Worm (Caenorhabditis elegans) whole organism, L4/young adult: ENCODE measurements around the gene glrx-22.
A peak's percentile ranks its signal among the peaks of the same experiment; 100 is the strongest.

ENCODE experiments used
- W03F9.2 ChIP-seq: fragments of 150-350 bp; optimal IDR thresholded peaks from 2 replicates; lab custom pipeline; 2014; ENCODE audit warnings: missing biosample characterization, missing genetic modification characterization
- dao-5 ChIP-seq: sonication (generic microtip); optimal IDR thresholded peaks from 2 replicates; lab custom pipeline; 2016; ENCODE audit warnings: missing genotype, missing genetic modification characterization, moderate library complexity, missing compliant biosample characterization
- him-1 ChIP-seq: sonication (generic microtip); optimal IDR thresholded peaks from 2 replicates; lab custom pipeline; 2016; ENCODE audit warnings: missing genotype, missing genetic modification reagents, missing genetic modification characterization, missing compliant biosample characterization

glrx-22 gene

ce11 chrIV:8189667-8190066, 11.4 kb downstream of the glrx-22 start:
- TF ChIP-seq him-1 (tag; lab: Kevin White, UChicago) (no peak), dao-5 (tag; lab: Kevin White, UChicago) (no peak), W03F9.2 (tag; lab: Kevin White, UChicago) (no peak)

- TF ChIP-seq dao-5 (tag; lab: Kevin White, UChicago) (no peak), W03F9.2 (tag; lab: Kevin White, UChicago) (no peak), him-1 (tag; lab: Kevin White, UChicago) (no peak)
Measured at ce11 chrIV:8188421-8189112, 12.5 kb downstream of the glrx-22 start.

DNA sequence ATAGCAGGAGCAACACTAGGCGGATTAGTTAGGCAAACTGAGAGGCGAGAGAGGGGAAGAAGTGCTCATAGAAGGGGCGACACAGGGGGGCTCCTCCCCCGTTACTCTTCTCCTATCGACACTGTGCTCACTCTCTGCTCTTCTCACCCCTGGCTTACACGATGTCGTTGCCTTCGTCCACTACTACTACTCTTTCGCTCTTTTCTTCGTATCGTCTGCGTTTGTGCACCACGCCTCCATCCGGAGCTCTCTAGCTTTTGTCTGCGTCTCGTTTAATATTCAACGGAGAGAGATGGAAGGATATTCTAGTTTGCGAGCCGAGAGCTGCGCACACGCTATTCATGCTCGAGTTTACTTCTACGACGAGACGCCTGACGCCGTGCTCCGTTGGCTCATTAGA, 17.7 kb downstream of the glrx-22 start:
- no peak for TF ChIP-seq W03F9.2 (tag; lab: Kevin White, UChicago)
- TF ChIP-seq him-1 (tag; lab: Kevin White, UChicago) = peak; percentile 50
- no peak for TF ChIP-seq dao-5 (tag; lab: Kevin White, UChicago)

DNA sequence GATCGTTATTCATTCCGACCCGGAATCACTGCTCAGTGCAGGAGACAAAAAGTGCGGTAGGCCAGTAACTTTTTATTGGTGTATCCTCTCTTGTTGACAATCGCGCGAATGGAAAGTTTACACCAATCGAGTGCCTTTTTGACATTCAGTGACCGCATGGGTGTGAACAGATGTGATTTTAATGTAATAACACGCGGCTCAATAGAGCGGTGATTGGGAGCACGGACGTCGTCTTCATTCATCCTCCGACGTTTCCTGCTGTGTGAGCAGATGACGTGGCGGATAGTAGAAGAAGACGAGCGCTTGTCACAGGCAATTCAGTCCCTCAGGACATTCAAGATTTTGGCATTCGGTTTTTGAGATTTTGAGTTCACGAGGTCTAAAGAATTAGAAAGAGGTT, 18.5 kb downstream of the glrx-22 start:
- TF ChIP-seq him-1 (tag; lab: Kevin White, UChicago) = no peak
- TF ChIP-seq W03F9.2 (tag; lab: Kevin White, UChicago) = no peak
- TF ChIP-seq dao-5 (tag; lab: Kevin White, UChicago) = no peak

DNA sequence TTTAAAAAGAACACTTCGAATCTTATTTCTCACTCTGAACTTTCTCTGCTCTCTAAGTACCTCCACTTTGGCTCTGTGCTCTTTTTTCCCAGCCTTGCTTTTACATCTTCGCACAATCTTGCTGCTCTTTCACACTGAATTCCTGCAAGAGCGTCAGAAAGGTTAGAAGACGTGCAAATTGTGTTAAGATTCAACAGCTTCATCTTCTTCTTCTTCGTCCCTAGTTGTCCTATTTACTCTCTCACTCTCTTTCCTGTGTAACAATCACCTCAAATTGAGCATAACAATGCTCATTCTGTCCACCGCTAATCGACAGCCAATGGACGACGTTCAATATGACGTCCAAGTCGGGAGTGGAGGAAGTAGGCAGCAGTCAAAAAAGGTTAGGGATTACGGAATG, 19.6 kb downstream of the glrx-22 start:
- no peak for TF ChIP-seq dao-5 (tag; lab: Kevin White, UChicago)
- no peak for TF ChIP-seq W03F9.2 (tag; lab: Kevin White, UChicago)
- no peak for TF ChIP-seq him-1 (tag; lab: Kevin White, UChicago)

- TF ChIP-seq W03F9.2 (tag; lab: Kevin White, UChicago) (no peak), dao-5 (tag; lab: Kevin White, UChicago) (no peak), him-1 (tag; lab: Kevin White, UChicago) (no peak)
Measured at ce11 chrIV:8175686-8176532, 25.1 kb downstream of the glrx-22 start, which contains the start of gene pct-1. pct-1 (plus strand) TSS chrIV:8176482.

DNA sequence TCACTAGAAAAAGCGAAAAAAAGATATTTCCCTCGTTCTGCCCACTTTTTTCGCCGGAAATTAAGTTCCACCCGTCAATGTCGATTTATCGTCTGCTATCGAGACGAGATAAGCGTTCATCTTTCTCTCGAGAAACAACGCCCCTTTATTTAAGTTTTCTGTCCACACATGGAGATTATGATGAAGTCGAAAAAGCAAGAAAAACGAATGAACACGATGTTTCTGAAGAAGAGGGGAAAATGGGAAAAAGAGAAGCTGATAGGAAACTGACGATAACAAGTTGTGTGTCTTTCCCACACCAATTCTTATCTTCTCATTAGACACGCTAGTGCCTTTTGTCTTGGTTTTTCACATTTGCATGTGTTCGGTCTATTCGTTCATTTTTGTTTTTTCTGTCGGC, 26.2 kb downstream of the glrx-22 start:
- TF ChIP-seq W03F9.2 (tag; lab: Kevin White, UChicago) (no peak), dao-5 (tag; lab: Kevin White, UChicago) (no peak), him-1 (tag; lab: Kevin White, UChicago) (no peak)

DNA sequence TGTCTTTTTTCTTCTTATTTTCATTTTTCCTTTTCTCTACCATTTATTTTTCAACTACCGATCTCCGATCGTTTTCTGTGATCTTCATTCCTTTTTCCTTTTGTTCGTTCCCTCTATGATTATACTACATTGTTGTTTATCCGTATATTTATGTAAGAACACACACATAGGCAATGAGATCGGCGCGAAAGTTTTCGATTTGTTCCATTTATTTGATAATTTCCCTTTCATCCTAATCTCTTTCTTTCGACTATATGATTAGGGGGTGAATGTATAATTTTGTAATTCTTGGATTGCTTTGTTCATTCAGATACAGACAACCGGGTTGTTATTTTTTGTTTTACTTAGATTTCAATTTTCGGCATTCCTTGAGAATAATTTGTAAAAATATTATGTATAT, 27.4 kb downstream of the glrx-22 start:
- TF ChIP-seq W03F9.2 (tag; lab: Kevin White, UChicago) (no peak), dao-5 (tag; lab: Kevin White, UChicago) (no peak), him-1 (tag; lab: Kevin White, UChicago) (no peak)

- TF ChIP-seq him-1 (tag; lab: Kevin White, UChicago) = no peak
- TF ChIP-seq W03F9.2 (tag; lab: Kevin White, UChicago) = no peak
- no peak for TF ChIP-seq dao-5 (tag; lab: Kevin White, UChicago)
Measured at ce11 chrIV:8171376-8171775, 29.7 kb downstream of the glrx-22 start.

DNA sequence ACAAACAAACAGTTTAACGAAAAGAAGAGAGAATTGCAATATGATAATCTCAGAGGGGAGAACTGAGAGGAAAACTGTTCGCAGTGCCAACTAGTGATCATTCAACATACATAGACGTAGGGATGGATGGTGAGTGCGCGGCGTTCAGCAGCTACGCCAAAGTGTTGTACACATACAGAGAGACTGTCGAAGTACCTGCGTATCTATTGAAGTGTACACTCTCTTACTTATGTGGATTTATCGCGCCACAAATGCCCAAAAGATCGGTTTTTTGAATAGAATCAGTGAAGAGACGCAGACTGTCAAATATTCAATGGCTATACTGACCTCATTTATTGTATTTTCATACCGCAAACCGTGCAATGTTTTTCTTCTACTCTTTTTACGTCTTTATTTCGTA, 30.8 kb downstream of the glrx-22 start:
- TF ChIP-seq W03F9.2 (tag; lab: Kevin White, UChicago) (no peak), dao-5 (tag; lab: Kevin White, UChicago) (no peak), him-1 (tag; lab: Kevin White, UChicago) (no peak)

DNA sequence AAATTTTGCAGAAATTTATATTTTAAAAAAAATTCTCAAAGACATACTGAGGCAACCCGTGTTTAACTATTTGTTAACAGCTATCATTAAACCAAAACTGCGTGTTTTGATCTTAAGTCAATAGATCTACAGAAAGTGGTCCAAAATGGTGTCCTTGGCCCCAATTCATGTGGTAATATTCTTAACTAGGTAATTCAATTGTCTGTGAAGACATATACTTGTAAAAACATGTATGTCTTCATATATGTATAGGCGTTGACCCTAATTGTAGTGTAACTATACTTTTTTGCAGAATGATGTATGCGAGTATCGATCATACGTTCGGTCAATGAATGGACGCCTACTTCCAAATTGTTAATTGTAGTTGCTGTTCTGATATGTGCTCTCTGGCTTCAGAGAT, 31.4 kb downstream of the glrx-22 start, which contains the start of gene C07G1.15:
TSS of gene C07G1.15 (plus strand) at position 301 of the 400 bp plus-strand sequence.
- no peak for TF ChIP-seq dao-5 (tag; lab: Kevin White, UChicago)
- TF ChIP-seq him-1 (tag; lab: Kevin White, UChicago) = no peak
- TF ChIP-seq W03F9.2 (tag; lab: Kevin White, UChicago) = no peak

DNA sequence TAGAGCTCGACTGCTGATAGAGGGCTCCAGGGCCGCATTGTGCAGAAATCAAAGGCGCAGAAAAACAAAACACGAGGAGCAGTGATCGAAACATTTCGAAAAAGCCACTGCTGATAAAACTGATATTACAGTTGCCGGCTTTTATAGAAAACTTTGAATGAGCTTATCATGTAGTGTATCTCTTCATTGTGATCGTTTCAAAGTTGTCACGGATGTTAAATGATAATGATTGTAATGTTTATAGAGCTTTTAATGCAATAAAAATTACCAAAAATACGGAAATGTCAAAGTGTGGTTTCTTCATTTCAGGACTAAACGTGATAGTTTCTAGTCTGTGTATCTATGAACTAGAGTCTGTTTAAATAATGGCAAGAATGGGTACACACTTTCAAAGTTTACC, 32.4 kb downstream of the glrx-22 start, which contains the start of gene clec-52:
TSS of gene clec-52 (minus strand) at position 101 of the 400 bp plus-strand sequence.
- TF ChIP-seq him-1 (tag; lab: Kevin White, UChicago) (no peak), W03F9.2 (tag; lab: Kevin White, UChicago) (no peak), dao-5 (tag; lab: Kevin White, UChicago) (no peak)

DNA sequence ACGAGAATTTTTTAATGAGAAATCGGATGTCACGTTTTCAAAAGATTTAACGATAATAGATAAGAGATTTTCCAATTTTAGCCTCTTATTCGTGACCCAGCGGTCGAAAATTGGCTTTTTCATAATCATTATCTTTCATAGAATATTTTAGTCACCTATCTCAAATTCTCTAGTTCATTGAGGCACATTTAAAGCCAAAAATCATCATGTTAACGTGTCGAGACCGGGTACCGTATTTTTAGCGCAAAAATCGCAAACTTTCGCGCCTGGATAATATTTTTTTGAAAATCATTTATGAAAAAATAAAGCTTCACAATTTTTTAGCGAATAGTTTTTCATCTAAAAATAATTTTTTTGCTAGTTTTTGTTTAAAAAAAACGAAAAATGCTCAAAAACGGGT, 35.1 kb downstream of the glrx-22 start, which contains the start of gene B0218.7:
TSS of gene B0218.7 (minus strand) at position 101 of the 400 bp plus-strand sequence.
- TF ChIP-seq him-1 (tag; lab: Kevin White, UChicago) = no peak
- no peak for TF ChIP-seq dao-5 (tag; lab: Kevin White, UChicago)
- TF ChIP-seq W03F9.2 (tag; lab: Kevin White, UChicago) = no peak
